Worm (Caenorhabditis elegans) whole organism, L1 larva: ENCODE measurements around the gene K08H2.7.

ENCODE experiments used
- C16A3.4 ChIP-seq: fragments of 150-350 bp; optimal IDR thresholded peaks from 2 replicates; lab custom pipeline; 2014; ENCODE audit warnings: missing biosample characterization, missing genetic modification characterization
- F16B12.6 ChIP-seq: fragments of 150-350 bp; optimal IDR thresholded peaks from 2 replicates; lab custom pipeline; 2014; ENCODE audit warnings: missing biosample characterization, missing genetic modification characterization
- Y116A8C.19 ChIP-seq: sonication (generic microtip); optimal IDR thresholded peaks from 2 replicates; lab custom pipeline; 2016; ENCODE audit warnings: missing compliant biosample characterization, missing genetic modification characterization, borderline replicate concordance
- blmp-1 ChIP-seq: fragments of 150-350 bp; optimal IDR thresholded peaks from 2 replicates; lab custom pipeline; 2014; ENCODE audit warnings: missing biosample characterization, missing genetic modification characterization
- ceh-8 ChIP-seq: fragments of 200-800 bp; sonication (Bioruptor generic); optimal IDR thresholded peaks from 2 replicates; lab custom pipeline; 2018; ENCODE audit warnings: mild to moderate bottlenecking, missing genetic modification characterization, moderate library complexity, missing compliant biosample characterization
- ceh-82 ChIP-seq, 3 experiments: fragments of 150-350 bp in 1 of 3; sonication (generic microtip) in 2 of 3; optimal IDR thresholded peaks; 2 replicates each; lab custom pipeline; 2014 to 2017; ENCODE audit warnings: missing biosample characterization in 3 of 3, missing genetic modification characterization in 3 of 3
- ceh-88 ChIP-seq: fragments of 200-800 bp; sonication (Bioruptor generic); IDR thresholded peaks from 2 replicates; pipeline ENCODE4 v1.3.6; 2022; ENCODE audit warnings: missing genetic modification characterization, missing compliant biosample characterization
- dpl-1 ChIP-seq, 3 experiments: fragments of 150-350 bp in 2 of 3; sonication (generic microtip) in 1 of 3; optimal IDR thresholded peaks; 2 replicates each; lab custom pipeline; 2014 to 2017; ENCODE audit warnings: missing biosample characterization in 3 of 3, missing genetic modification characterization in 3 of 3, missing genetic modification reagents in 3 of 3
- dsc-1 ChIP-seq: sonication (generic microtip); optimal IDR thresholded peaks from 2 replicates; lab custom pipeline; 2016; ENCODE audit warnings: mild to moderate bottlenecking, missing genetic modification characterization, missing compliant biosample characterization
- efl-1 ChIP-seq, 4 experiments: fragments of 150-350 bp; optimal IDR thresholded peaks in 3 of 4; peaks in 1 of 4; 1 replicate in 1 of 4; 2 replicates in 3 of 4; lab custom pipeline; 2014; ENCODE audit warnings: missing biosample characterization in 2 of 4, missing genetic modification characterization in 2 of 4, missing genetic modification reagents in 2 of 4
- egl-27 ChIP-seq, 2 experiments: fragments of 150-350 bp in 1 of 2; sonication (generic microtip); optimal IDR thresholded peaks; 3 replicates each; lab custom pipeline; 2017 to 2018; ENCODE audit warnings: missing biosample characterization in 2 of 2, missing genetic modification characterization in 2 of 2, missing genetic modification reagents in 2 of 2
- elt-2 ChIP-seq: sonication (generic microtip); optimal IDR thresholded peaks from 2 replicates; lab custom pipeline; 2016; ENCODE audit warnings: missing genetic modification characterization, mild to moderate bottlenecking, inconsistent platforms, missing compliant biosample characterization, missing genetic modification reagents
- elt-3 ChIP-seq, 6 experiments: fragments of 150-350 bp in 1 of 6; sonication (generic microtip); optimal IDR thresholded peaks; 2 replicates each; lab custom pipeline; 2017 to 2018; ENCODE audit warnings: missing biosample characterization in 6 of 6, missing genetic modification characterization in 6 of 6, inconsistent platforms in 1 of 6
- fkh-8 ChIP-seq: sonication (generic microtip); optimal IDR thresholded peaks from 2 replicates; lab custom pipeline; 2016; ENCODE audit warnings: mild to moderate bottlenecking, missing genetic modification characterization, missing compliant biosample characterization
- grh-1 ChIP-seq: fragments of 200-800 bp; sonication (Bioruptor generic); IDR thresholded peaks from 2 replicates; pipeline ENCODE4 v1.3.6; 2022; ENCODE audit warnings: missing genetic modification reagents, missing genetic modification characterization, missing compliant biosample characterization
- hlh-17 ChIP-seq: fragments of 200-800 bp; sonication (Bioruptor generic); optimal IDR thresholded peaks from 2 replicates; lab custom pipeline; 2018; ENCODE audit warnings: missing genetic modification characterization, mild to moderate bottlenecking, missing compliant biosample characterization, moderate library complexity, borderline replicate concordance
- irx-1 ChIP-seq: sonication (generic microtip); optimal IDR thresholded peaks from 2 replicates; lab custom pipeline; 2016; ENCODE audit warnings: missing genetic modification characterization, missing compliant biosample characterization
- lin-13 ChIP-seq: fragments of 150-350 bp; optimal IDR thresholded peaks from 2 replicates; lab custom pipeline; 2014; ENCODE audit warnings: missing biosample characterization, missing genetic modification reagents, missing genetic modification characterization
- lin-14 ChIP-seq: fragments of 200-800 bp; sonication (Bioruptor generic); optimal IDR thresholded peaks from 2 replicates; lab custom pipeline; 2018; ENCODE audit warnings: mild to moderate bottlenecking, missing genetic modification characterization, moderate library complexity, missing compliant biosample characterization
- lin-35 ChIP-seq, 2 experiments: fragments of 150-350 bp; optimal IDR thresholded peaks; 2 replicates each; lab custom pipeline; 2014; ENCODE audit warnings: missing biosample characterization in 2 of 2, missing genetic modification characterization in 2 of 2, missing genetic modification reagents in 2 of 2
- lsy-2 ChIP-seq, 2 experiments: fragments of 150-350 bp; optimal IDR thresholded peaks; 2 replicates each; lab custom pipeline; 2014; ENCODE audit warnings: missing biosample characterization in 2 of 2, missing genetic modification characterization in 2 of 2
- mdl-1 ChIP-seq, 2 experiments: fragments of 150-350 bp; optimal IDR thresholded peaks; 2 replicates each; lab custom pipeline; 2014 to 2017; ENCODE audit warnings: missing biosample characterization in 2 of 2, missing genetic modification characterization in 2 of 2, inconsistent platforms in 1 of 2
- mep-1 ChIP-seq: fragments of 150-350 bp; optimal IDR thresholded peaks from 2 replicates; lab custom pipeline; 2014; ENCODE audit warnings: missing biosample characterization, missing genetic modification characterization
- nhr-19 ChIP-seq: fragments of 200-800 bp; sonication (Bioruptor generic); conservative IDR thresholded peaks from 2 replicates; pipeline ENCODE4 v1.3.6; 2022; ENCODE audit warnings: missing genetic modification characterization, missing compliant biosample characterization
- nhr-20 ChIP-seq: sonication (generic microtip); optimal IDR thresholded peaks from 2 replicates; lab custom pipeline; 2016; ENCODE audit warnings: mild to moderate bottlenecking, missing genetic modification characterization, missing compliant biosample characterization
- nhr-47 ChIP-seq: sonication (generic microtip); optimal IDR thresholded peaks from 2 replicates; lab custom pipeline; 2016; ENCODE audit warnings: mild to moderate bottlenecking, missing genetic modification characterization, moderate library complexity, missing compliant biosample characterization
- nhr-71 ChIP-seq: sonication (generic microtip); optimal IDR thresholded peaks from 2 replicates; lab custom pipeline; 2016; ENCODE audit warnings: mild to moderate bottlenecking, missing genetic modification characterization, moderate library complexity, missing compliant biosample characterization
- nhr-77 ChIP-seq: fragments of 150-350 bp; optimal IDR thresholded peaks from 2 replicates; lab custom pipeline; 2014; ENCODE audit warnings: missing biosample characterization, missing genetic modification characterization
- nhr-84 ChIP-seq: sonication (generic microtip); optimal IDR thresholded peaks from 2 replicates; lab custom pipeline; 2017; ENCODE audit warnings: missing biosample characterization, missing genetic modification characterization
- nhr-85 ChIP-seq: sonication (generic microtip); peaks from one replicate; lab custom pipeline; 2016; ENCODE audit warnings: missing genetic modification characterization, inconsistent platforms, missing compliant biosample characterization
- nhr-90 ChIP-seq: sonication (generic microtip); optimal IDR thresholded peaks from 2 replicates; lab custom pipeline; 2016; ENCODE audit warnings: mild to moderate bottlenecking, missing genetic modification characterization, missing compliant biosample characterization; ENCODE audit not compliant: poor library complexity
- rnt-1 ChIP-seq: sonication (generic microtip); optimal IDR thresholded peaks from 2 replicates; lab custom pipeline; 2016; ENCODE audit warnings: mild to moderate bottlenecking, missing genetic modification characterization, moderate library complexity, missing compliant biosample characterization
- skn-1 ChIP-seq: fragments of 150-350 bp; optimal IDR thresholded peaks from 2 replicates; lab custom pipeline; 2014; ENCODE audit warnings: missing biosample characterization, missing genetic modification characterization
- snu-23 ChIP-seq: sonication (generic microtip); optimal IDR thresholded peaks from 2 replicates; lab custom pipeline; 2016; ENCODE audit warnings: missing genetic modification characterization, missing compliant biosample characterization
- swsn-7 ChIP-seq: sonication (generic microtip); optimal IDR thresholded peaks from 2 replicates; lab custom pipeline; 2016; ENCODE audit warnings: missing genetic modification characterization, missing compliant biosample characterization
- tbx-2 ChIP-seq: sonication (generic microtip); optimal IDR thresholded peaks from 2 replicates; lab custom pipeline; 2016; ENCODE audit warnings: missing genetic modification characterization, missing compliant biosample characterization
- unc-130 ChIP-seq: fragments of 150-350 bp; optimal IDR thresholded peaks from 2 replicates; lab custom pipeline; 2017; ENCODE audit warnings: missing biosample characterization, missing genetic modification characterization, inconsistent platforms
- unc-30 ChIP-seq: sonication (generic microtip); optimal IDR thresholded peaks from 2 replicates; lab custom pipeline; 2017; ENCODE audit warnings: missing biosample characterization, missing genetic modification characterization
- vab-15 ChIP-seq: sonication (generic microtip); optimal IDR thresholded peaks from 2 replicates; lab custom pipeline; 2017; ENCODE audit warnings: missing genotype, mild to moderate bottlenecking, missing genetic modification characterization, missing compliant biosample characterization
- xbp-1 ChIP-seq: sonication (generic microtip); optimal IDR thresholded peaks from 2 replicates; lab custom pipeline; 2016; ENCODE audit warnings: missing genetic modification characterization, missing compliant biosample characterization
- ztf-4 ChIP-seq: fragments of 150-350 bp; optimal IDR thresholded peaks from 2 replicates; lab custom pipeline; 2014; ENCODE audit warnings: missing biosample characterization, missing genetic modification characterization

K08H2.7 gene

DNA sequence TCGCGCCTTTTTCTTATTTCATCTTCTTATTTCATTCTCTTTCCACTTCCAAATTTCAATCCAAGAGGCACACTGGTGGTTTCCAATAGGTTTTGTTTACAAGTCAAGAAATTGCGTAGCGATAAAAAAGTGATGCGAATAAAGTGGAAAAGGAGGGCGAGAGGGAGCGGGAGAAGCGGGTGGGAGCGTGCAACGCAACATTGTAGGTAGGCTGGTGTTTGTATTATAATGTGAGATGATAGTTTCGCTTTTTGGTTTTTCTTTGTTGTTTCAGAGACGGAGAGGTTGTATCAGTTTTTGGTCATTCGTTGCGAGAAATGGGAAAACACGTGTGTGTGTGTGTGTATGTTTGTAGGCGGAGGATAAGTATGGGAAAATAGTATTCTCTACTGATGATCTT lies 1.9 kb upstream of the K08H2.7 start:
- TF ChIP-seq nhr-20 = peak; percentile 89
- peak; percentile 25 for TF ChIP-seq swsn-7 (tag; lab: Kevin White, UChicago)
- TF ChIP-seq grh-1 = 0 out of 2 replicates have a peak, but pooled peaks have one; percentile 7
- TF ChIP-seq ceh-82 (tag; optimal IDR thresholded peaks at IDR 0.05; lab: Kevin White, UChicago) = peak in 1 of 3 experiments; percentile 6
- TF ChIP-seq xbp-1 (tag; lab: Kevin White, UChicago) = no peak
- TF ChIP-seq nhr-71 (tag; lab: Kevin White, UChicago) = peak; percentile 74
- TF ChIP-seq unc-130 (tag; lab: Kevin White, UChicago) = peak; percentile 63
- no peak for TF ChIP-seq ceh-88 (GFP tag; lab: Robert Waterston, UW)
- peak in 5 of 6 experiments; percentile 37 to 85 (median 79) for TF ChIP-seq elt-3 (tag; optimal IDR thresholded peaks at IDR 0.05; lab: Kevin White, UChicago)
- TF ChIP-seq snu-23 (GFP tag; lab: Kevin White, UChicago) = peak; percentile 75
- peak in 1 of 3 experiments; percentile 7 for TF ChIP-seq dpl-1 (GFP tag; optimal IDR thresholded peaks at IDR 0.05; lab: Kevin White, UChicago)
- TF ChIP-seq nhr-77 = peak; percentile 64
- TF ChIP-seq egl-27 (tag; optimal IDR thresholded peaks at IDR 0.05; lab: Kevin White, UChicago) = peak; percentile 27 to 33
- TF ChIP-seq nhr-85 = peak; percentile 95
- TF ChIP-seq mep-1 (tag; lab: Kevin White, UChicago) = no peak
- no peak for TF ChIP-seq ceh-8 (GFP tag; lab: Kevin White, UChicago)
- TF ChIP-seq elt-2 = peak; percentile 76
- TF ChIP-seq nhr-19 (GFP tag; lab: Robert Waterston, UW) = peak; percentile 29; the same call in 1 of the 2 replicates
- no peak for TF ChIP-seq dsc-1 (tag; lab: Kevin White, UChicago)
- no peak for TF ChIP-seq Y116A8C.19
- no peak for TF ChIP-seq unc-30 (tag; lab: Kevin White, UChicago)
- no peak for TF ChIP-seq hlh-17 (GFP tag; lab: Kevin White, UChicago)
- TF ChIP-seq lin-35 (GFP tag; optimal IDR thresholded peaks at IDR 0.05; lab: Kevin White, UChicago) = peak in 1 of 2 experiments; percentile 64
- TF ChIP-seq C16A3.4 = peak; percentile 53
- peak; percentile 64 for TF ChIP-seq nhr-90 (tag; lab: Kevin White, UChicago)
- TF ChIP-seq mdl-1 (tag; optimal IDR thresholded peaks at IDR 0.05; lab: Kevin White, UChicago) = peak in 1 of 2 experiments; percentile 91
- TF ChIP-seq tbx-2 (tag; lab: Kevin White, UChicago) = peak; percentile 58
- TF ChIP-seq lin-14 (GFP tag; lab: Kevin White, UChicago) = peak; percentile 85
- TF ChIP-seq blmp-1 (tag; lab: Kevin White, UChicago) = peak; percentile 91
- peak; percentile 23 for TF ChIP-seq rnt-1
- peak in 1 of 2 experiments; percentile 30 for TF ChIP-seq lsy-2 (tag; optimal IDR thresholded peaks at IDR 0.05; lab: Kevin White, UChicago)

DNA sequence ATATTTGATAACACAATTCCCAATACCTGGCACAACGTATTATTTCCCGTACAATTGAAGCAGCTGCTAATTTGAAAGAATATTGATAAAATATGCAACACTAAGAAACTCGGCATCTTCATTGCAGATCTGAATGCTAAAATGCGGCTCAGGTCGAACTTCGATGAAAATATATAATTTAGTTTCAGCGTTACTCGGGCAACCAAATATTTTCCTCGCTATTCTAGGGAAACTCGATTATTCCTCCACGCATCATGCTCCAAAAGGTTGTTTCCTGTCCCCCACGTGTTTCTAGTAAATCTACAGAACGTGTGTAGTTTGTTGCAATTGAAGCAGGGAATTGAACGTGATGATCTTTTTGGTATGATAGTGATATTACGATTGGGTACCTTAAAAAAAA lies 865 bp upstream of the K08H2.7 start:
- peak; percentile 39 for TF ChIP-seq fkh-8 (tag; lab: Kevin White, UChicago)
- peak; percentile 4 for TF ChIP-seq nhr-71 (tag; lab: Kevin White, UChicago)
- TF ChIP-seq elt-3 (tag; optimal IDR thresholded peaks at IDR 0.05; lab: Kevin White, UChicago) = no peak

DNA sequence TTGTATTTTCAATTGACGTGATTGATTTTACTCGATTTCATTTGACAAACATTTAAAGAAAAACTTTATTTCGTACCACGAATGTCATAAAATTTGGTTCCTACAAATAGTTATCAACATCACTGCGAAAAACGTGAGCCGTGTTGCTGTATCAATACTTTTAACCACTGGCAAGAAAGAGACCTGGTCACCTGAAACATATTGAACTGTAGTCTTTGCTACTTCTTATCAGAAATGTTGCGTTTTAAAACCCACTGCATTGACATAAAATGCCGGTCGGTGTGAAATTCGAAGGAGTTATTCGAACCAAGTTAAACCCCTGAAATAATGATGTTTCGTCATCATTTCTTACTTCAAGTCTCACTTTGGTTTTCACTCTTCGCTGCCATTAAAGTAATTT lies 623 bp downstream of the K08H2.7 start:
- peak; percentile 58 for TF ChIP-seq elt-2
- TF ChIP-seq mdl-1 (tag; optimal IDR thresholded peaks at IDR 0.05; lab: Kevin White, UChicago) = peak in 1 of 2 experiments; percentile 6
- no peak for TF ChIP-seq efl-1 (optimal IDR thresholded peaks at IDR 0.05; lab: Kevin White, UChicago)
- peak in 1 of 2 experiments; percentile 78 for TF ChIP-seq efl-1 (GFP tag; optimal IDR thresholded peaks at IDR 0.05 in 1 of 2; lab: Kevin White, UChicago)
- peak in 1 of 2 experiments; percentile 29 for TF ChIP-seq lin-35 (GFP tag; optimal IDR thresholded peaks at IDR 0.05; lab: Kevin White, UChicago)
- no peak for TF ChIP-seq egl-27 (tag; optimal IDR thresholded peaks at IDR 0.05; lab: Kevin White, UChicago)

DNA sequence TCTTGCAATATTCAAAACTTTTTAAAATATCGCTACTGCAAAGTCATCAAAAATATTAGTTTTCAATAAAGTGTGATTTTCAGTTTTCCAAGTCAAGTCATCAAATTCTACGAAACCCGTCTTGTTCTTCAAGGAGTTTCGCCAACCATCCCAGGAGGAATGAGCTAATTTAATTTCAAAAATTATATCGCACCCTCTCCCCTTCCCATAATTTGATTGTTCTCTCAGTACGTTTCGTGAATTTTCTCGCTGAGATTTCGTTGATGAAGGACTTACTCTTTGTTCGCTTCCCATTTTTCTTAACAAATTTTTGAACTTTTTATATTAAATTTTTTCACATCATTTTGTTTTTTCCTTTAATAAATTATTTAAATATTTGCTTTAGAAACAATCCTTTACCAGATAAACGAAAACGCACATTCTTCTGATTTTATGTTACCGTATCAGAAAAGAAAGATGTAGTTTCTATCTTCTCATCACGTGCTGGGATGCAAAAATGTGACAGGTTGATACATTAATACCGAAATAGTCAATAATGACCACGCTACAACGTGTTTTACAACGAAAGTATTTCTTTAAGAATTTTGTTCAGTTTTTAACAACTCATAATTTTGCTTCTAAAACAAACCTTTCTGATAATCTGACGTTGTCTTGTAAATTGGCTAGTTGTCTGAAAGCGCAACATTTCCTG lies 1.4 kb downstream of the K08H2.7 start:
- TF ChIP-seq skn-1 (tag; lab: Kevin White, UChicago) (no peak), nhr-71 (tag; lab: Kevin White, UChicago) (peak; percentile 49), lin-35 (GFP tag; optimal IDR thresholded peaks at IDR 0.05; lab: Kevin White, UChicago) (peak in 1 of 2 experiments; percentile 65), nhr-84 (tag; lab: Kevin White, UChicago) (no peak), snu-23 (GFP tag; lab: Kevin White, UChicago) (peak; percentile 56), nhr-47 (no peak), nhr-20 (peak; percentile 82), lin-14 (GFP tag; lab: Kevin White, UChicago) (peak; percentile 46), lin-13 (no peak), nhr-19 (GFP tag; lab: Robert Waterston, UW) (peak; percentile 32; the same call in 1 of the 2 replicates), irx-1 (no peak), F16B12.6 (no peak), ceh-88 (GFP tag; lab: Robert Waterston, UW) (no peak), elt-3 (tag; optimal IDR thresholded peaks at IDR 0.05; lab: Kevin White, UChicago) (peak in 2 of 6 experiments; percentile 7 to 24), ztf-4 (tag; lab: Kevin White, UChicago) (no peak), lsy-2 (tag; optimal IDR thresholded peaks at IDR 0.05; lab: Kevin White, UChicago) (peak in 1 of 2 experiments; percentile 61), blmp-1 (tag; lab: Kevin White, UChicago) (peak; percentile 64), vab-15 (tag; lab: Kevin White, UChicago) (no peak), elt-2 (peak; percentile 0), mdl-1 (tag; optimal IDR thresholded peaks at IDR 0.05; lab: Kevin White, UChicago) (peak in 1 of 2 experiments; percentile 51), nhr-90 (tag; lab: Kevin White, UChicago) (peak; percentile 41)
